Worm (Caenorhabditis elegans): ENCODE results near the gene sel-10.

ce11 chrV:13863700-13864099, 44.5 kb downstream of the sel-10 start:
- no peak for TF ChIP-seq elt-3 (tag; optimal IDR thresholded peaks at IDR 0.05)
- no peak for TF ChIP-seq cnd-1 (tag; optimal IDR thresholded peaks at IDR 0.05)
- TF ChIP-seq M03D4.4 (tag; optimal IDR thresholded peaks at IDR 0.05) = no peak
- TF ChIP-seq ces-1 (GFP tag; optimal IDR thresholded peaks at IDR 0.05) = no peak
- no peak for TF ChIP-seq nhr-237 (tag; optimal IDR thresholded peaks at IDR 0.05)
- TF ChIP-seq mep-1 (tag; optimal IDR thresholded peaks at IDR 0.05) = no peak
- no peak for TF ChIP-seq flh-1 (GFP tag; optimal IDR thresholded peaks at IDR 0.05)
- TF ChIP-seq lsy-2 (tag; optimal IDR thresholded peaks at IDR 0.05) = no peak
- no peak for TF ChIP-seq snpc-4 (tag; optimal IDR thresholded peaks at IDR 0.05)
- no peak for TF ChIP-seq hlh-1 (tag; optimal IDR thresholded peaks at IDR 0.05)
- TF ChIP-seq drap-1 (GFP tag; optimal IDR thresholded peaks at IDR 0.05) = no peak

Measured in whole organism, mixed stage, embryonic.